Worm (Caenorhabditis elegans) whole organism, late embryonic: ENCODE data around the gene mec-18.

ENCODE experiments used
- C08G9.2 ChIP-seq: sonication (generic microtip); optimal IDR thresholded peaks from 2 replicates; lab custom pipeline; 2016; ENCODE audit warnings: mild to moderate bottlenecking, missing genetic modification characterization, moderate library complexity, missing compliant biosample characterization
- C38D4.7 ChIP-seq: fragments of 200-800 bp; sonication (Bioruptor generic); optimal IDR thresholded peaks from 2 replicates; lab custom pipeline; 2018; ENCODE audit warnings: mild to moderate bottlenecking, missing genetic modification characterization, moderate library complexity, missing compliant biosample characterization
- K02D7.2 ChIP-seq: sonication (generic microtip); optimal IDR thresholded peaks from 2 replicates; lab custom pipeline; 2017; ENCODE audit warnings: mild to moderate bottlenecking, missing genetic modification characterization, missing compliant biosample characterization
- Y22D7AL.16 ChIP-seq: sonication (generic microtip); optimal IDR thresholded peaks from 2 replicates; lab custom pipeline; 2016; ENCODE audit warnings: missing genetic modification characterization, missing compliant biosample characterization
- ahr-1 ChIP-seq: sonication (generic microtip); optimal IDR thresholded peaks from 2 replicates; lab custom pipeline; 2016; ENCODE audit warnings: missing genetic modification characterization, missing compliant biosample characterization
- ama-1 ChIP-seq: fragments of 150-350 bp; optimal IDR thresholded peaks from 2 replicates; lab custom pipeline; 2014
- ceh-14 ChIP-seq: sonication (generic microtip); optimal IDR thresholded peaks from 2 replicates; lab custom pipeline; 2016; ENCODE audit warnings: missing genotype, missing genetic modification characterization, missing compliant biosample characterization
- ceh-18 ChIP-seq: sonication (generic microtip); optimal IDR thresholded peaks from 2 replicates; lab custom pipeline; 2016; ENCODE audit warnings: missing genetic modification characterization, missing compliant biosample characterization
- ceh-19 ChIP-seq: fragments of 200-800 bp; sonication (Bioruptor generic); optimal IDR thresholded peaks from 2 replicates; lab custom pipeline; 2018; ENCODE audit warnings: mild to moderate bottlenecking, missing genetic modification characterization, missing compliant biosample characterization
- ceh-22 ChIP-seq: sonication (generic microtip); optimal IDR thresholded peaks from 2 replicates; lab custom pipeline; 2017; ENCODE audit warnings: missing biosample characterization, missing genetic modification characterization
- ceh-30 ChIP-seq: fragments of 150-350 bp; optimal IDR thresholded peaks from 2 replicates; lab custom pipeline; 2014; ENCODE audit warnings: missing biosample characterization, missing genetic modification characterization
- ceh-34 ChIP-seq: sonication (generic microtip); optimal IDR thresholded peaks from 2 replicates; lab custom pipeline; 2016; ENCODE audit warnings: mild to moderate bottlenecking, missing genetic modification characterization, missing compliant biosample characterization
- ceh-45 ChIP-seq: fragments of 200-800 bp; sonication (Bioruptor generic); IDR thresholded peaks from 2 replicates; pipeline ENCODE4 v1.3.6; 2022; ENCODE audit warnings: missing genetic modification reagents, missing genetic modification characterization, missing compliant biosample characterization
- ceh-9 ChIP-seq: sonication (generic microtip); optimal IDR thresholded peaks from 2 replicates; lab custom pipeline; 2016; ENCODE audit warnings: mild to moderate bottlenecking, missing genetic modification characterization, inconsistent platforms, missing compliant biosample characterization
- che-1 ChIP-seq: sonication (generic microtip); optimal IDR thresholded peaks from 2 replicates; lab custom pipeline; 2016; ENCODE audit warnings: mild to moderate bottlenecking, missing genetic modification characterization, missing compliant biosample characterization
- dmd-4 ChIP-seq: sonication (generic microtip); optimal IDR thresholded peaks from 2 replicates; lab custom pipeline; 2016; ENCODE audit warnings: borderline replicate concordance, missing genetic modification characterization, missing compliant biosample characterization
- elt-4 ChIP-seq: sonication (generic microtip); optimal IDR thresholded peaks from 2 replicates; lab custom pipeline; 2016; ENCODE audit warnings: missing genetic modification characterization, missing compliant biosample characterization
- eyg-1 ChIP-seq: sonication (generic microtip); optimal IDR thresholded peaks from 2 replicates; lab custom pipeline; 2016; ENCODE audit warnings: missing genotype, missing genetic modification characterization, missing compliant biosample characterization
- fkh-10 ChIP-seq: fragments of 150-350 bp; optimal IDR thresholded peaks from 2 replicates; lab custom pipeline; 2014; ENCODE audit warnings: missing biosample characterization, missing genetic modification reagents, missing genetic modification characterization
- fkh-6 ChIP-seq: sonication (generic microtip); optimal IDR thresholded peaks from 2 replicates; lab custom pipeline; 2016; ENCODE audit warnings: missing genetic modification characterization, missing compliant biosample characterization
- hlh-13 ChIP-seq: fragments of 200-800 bp; sonication (Bioruptor generic); optimal IDR thresholded peaks from 2 replicates; lab custom pipeline; 2018; ENCODE audit warnings: mild to moderate bottlenecking, missing genetic modification characterization, missing compliant biosample characterization
- hlh-15 ChIP-seq: sonication (generic microtip); optimal IDR thresholded peaks from 2 replicates; lab custom pipeline; 2016; ENCODE audit warnings: missing genetic modification characterization, missing compliant biosample characterization
- hlh-6 ChIP-seq: sonication (generic microtip); optimal IDR thresholded peaks from 2 replicates; lab custom pipeline; 2016; ENCODE audit warnings: missing genotype, missing genetic modification characterization, missing compliant biosample characterization
- lim-6 ChIP-seq: sonication (generic microtip); optimal IDR thresholded peaks from 2 replicates; lab custom pipeline; 2016; ENCODE audit warnings: missing genetic modification characterization, missing compliant biosample characterization
- madf-2 ChIP-seq: sonication (generic microtip); optimal IDR thresholded peaks from 2 replicates; lab custom pipeline; 2017; ENCODE audit warnings: missing genetic modification characterization, missing compliant biosample characterization
- mec-3 ChIP-seq: sonication (generic microtip); optimal IDR thresholded peaks from 2 replicates; lab custom pipeline; 2016; ENCODE audit warnings: borderline replicate concordance, missing genetic modification characterization, missing compliant biosample characterization
- nfya-1 ChIP-seq: sonication (generic microtip); optimal IDR thresholded peaks from 2 replicates; lab custom pipeline; 2017; ENCODE audit warnings: missing genetic modification characterization, mild to moderate bottlenecking, missing compliant biosample characterization, antibody characterized with exemption, moderate library complexity
- nhr-11 ChIP-seq: fragments of 150-350 bp; optimal IDR thresholded peaks from 2 replicates; lab custom pipeline; 2014; ENCODE audit warnings: missing biosample characterization, missing genetic modification characterization
- npax-4 ChIP-seq: sonication (generic microtip); optimal IDR thresholded peaks from 2 replicates; lab custom pipeline; 2016; ENCODE audit warnings: missing genetic modification characterization, missing compliant biosample characterization
- odd-2 ChIP-seq: sonication (generic microtip); optimal IDR thresholded peaks from 2 replicates; lab custom pipeline; 2017; ENCODE audit warnings: antibody characterized with exemption, mild to moderate bottlenecking, missing genetic modification characterization, missing compliant biosample characterization
- pat-9 ChIP-seq: fragments of 200-800 bp; sonication (Bioruptor generic); optimal IDR thresholded peaks from 2 replicates; lab custom pipeline; 2018; ENCODE audit warnings: mild to moderate bottlenecking, missing genetic modification characterization, moderate library complexity, missing compliant biosample characterization
- pax-1 ChIP-seq: fragments of 150-350 bp; optimal IDR thresholded peaks from 2 replicates; lab custom pipeline; 2014; ENCODE audit warnings: missing biosample characterization, missing genetic modification characterization
- pha-2 ChIP-seq: sonication (generic microtip); optimal IDR thresholded peaks from 2 replicates; lab custom pipeline; 2017; ENCODE audit warnings: mild to moderate bottlenecking, missing genetic modification characterization, missing compliant biosample characterization
- pha-4 ChIP-seq: fragments of 150-350 bp; optimal IDR thresholded peaks from 2 replicates; lab custom pipeline; 2018; ENCODE audit warnings: missing biosample characterization, missing genetic modification reagents, missing genetic modification characterization
- rnt-1 ChIP-seq: sonication (generic microtip); optimal IDR thresholded peaks from 2 replicates; lab custom pipeline; 2016; ENCODE audit warnings: missing genetic modification characterization, missing compliant biosample characterization
- sox-2 ChIP-seq: fragments of 200-800 bp; sonication (Bioruptor generic); IDR thresholded peaks from 2 replicates; pipeline ENCODE4 v1.3.6; 2022; ENCODE audit warnings: missing genetic modification reagents, missing genetic modification characterization, missing compliant biosample characterization
- sox-4 ChIP-seq: sonication (generic microtip); optimal IDR thresholded peaks from 2 replicates; lab custom pipeline; 2017; ENCODE audit warnings: mild to moderate bottlenecking, missing genetic modification characterization, inconsistent platforms, missing compliant biosample characterization
- syd-9 ChIP-seq: sonication (generic microtip); optimal IDR thresholded peaks from 2 replicates; lab custom pipeline; 2016; ENCODE audit warnings: mild to moderate bottlenecking, missing genetic modification characterization, moderate library complexity, missing compliant biosample characterization
- tbx-2 ChIP-seq: sonication (generic microtip); optimal IDR thresholded peaks from 2 replicates; lab custom pipeline; 2016; ENCODE audit warnings: missing genetic modification characterization, missing compliant biosample characterization
- tbx-7 ChIP-seq: sonication (generic microtip); optimal IDR thresholded peaks from 2 replicates; lab custom pipeline; 2016; ENCODE audit warnings: missing genotype, missing genetic modification characterization, missing compliant biosample characterization
- unc-3 ChIP-seq, 2 experiments: fragments of 200-800 bp in 1 of 2; sonication (Bioruptor generic) in 1 of 2; sonication (generic microtip) in 1 of 2; conservative IDR thresholded peaks in 1 of 2; optimal IDR thresholded peaks in 1 of 2; 2 replicates each; pipeline versions ENCODE4 v1.3.6 to Lab custom; 2016 to 2022; ENCODE audit warnings: missing compliant biosample characterization in 2 of 2, missing genetic modification characterization in 2 of 2, missing genetic modification reagents in 1 of 2
- unc-42 ChIP-seq: sonication (generic microtip); optimal IDR thresholded peaks from 2 replicates; lab custom pipeline; 2016; ENCODE audit warnings: missing genotype, missing genetic modification characterization, missing compliant biosample characterization
- unc-55 ChIP-seq: sonication (generic microtip); optimal IDR thresholded peaks from 2 replicates; lab custom pipeline; 2017; ENCODE audit warnings: missing biosample characterization, missing genetic modification reagents, missing genetic modification characterization
- unc-86 ChIP-seq: sonication (generic microtip); optimal IDR thresholded peaks from 2 replicates; lab custom pipeline; 2016; ENCODE audit warnings: missing genetic modification characterization, missing compliant biosample characterization
- zip-5 ChIP-seq: sonication (generic microtip); optimal IDR thresholded peaks from 2 replicates; lab custom pipeline; 2016; ENCODE audit warnings: missing genetic modification characterization, missing compliant biosample characterization
- ztf-16 ChIP-seq: sonication (generic microtip); optimal IDR thresholded peaks from 2 replicates; lab custom pipeline; 2017; ENCODE audit warnings: missing genetic modification characterization, missing compliant biosample characterization

mec-18 gene

ce11 chrX:4285669-4286174 is 11.7 kb upstream of the mec-18 start, which contains the start of gene cka-2:
TSS of gene cka-2 (plus strand) at chrX:4286124.
- TF ChIP-seq unc-42 (tag; lab: Kevin White, UChicago) (peak; percentile 38), npax-4 (no peak)

ce11 chrX:4284470-4284869 is 10.5 kb upstream of the mec-18 start:
- no peak for TF ChIP-seq ceh-19 (GFP tag; lab: Kevin White, UChicago)
- no peak for TF ChIP-seq C08G9.2 (tag; lab: Kevin White, UChicago)
- no peak for TF ChIP-seq nhr-11 (tag; lab: Kevin White, UChicago)
- no peak for TF ChIP-seq pax-1 (tag; lab: Kevin White, UChicago)

ce11 chrX:4283989-4284388 is 10.0 kb upstream of the mec-18 start, which contains the start of gene ets-10:
TSS of gene ets-10 (plus strand) at chrX:4284189.
- TF ChIP-seq nfya-1 (tag; lab: Kevin White, UChicago), result no peak
- TF ChIP-seq tbx-2 (tag; lab: Kevin White, UChicago), result no peak
- TF ChIP-seq pha-2, result no peak
- TF ChIP-seq ahr-1 (tag; lab: Kevin White, UChicago), result no peak
- no peak for TF ChIP-seq ceh-22 (tag; lab: Kevin White, UChicago)
- TF ChIP-seq syd-9 (tag; lab: Kevin White, UChicago), result no peak
- TF ChIP-seq fkh-10 (GFP tag; lab: Kevin White, UChicago), result no peak
- no peak for TF ChIP-seq ceh-30 (tag; lab: Kevin White, UChicago)
- TF ChIP-seq mec-3 (tag; lab: Kevin White, UChicago), result no peak
- no peak for TF ChIP-seq ceh-18
- TF ChIP-seq fkh-6 (tag; lab: Kevin White, UChicago), result no peak
- TF ChIP-seq elt-4 (tag; lab: Kevin White, UChicago), result no peak
- TF ChIP-seq madf-2 (tag; lab: Kevin White, UChicago), result no peak
- no peak for TF ChIP-seq zip-5 (tag; lab: Kevin White, UChicago)
- TF ChIP-seq ceh-34 (tag; lab: Kevin White, UChicago), result no peak
- TF ChIP-seq pha-4, result no peak
- TF ChIP-seq pax-1 (tag; lab: Kevin White, UChicago), result no peak
- TF ChIP-seq che-1, result no peak
- no peak for TF ChIP-seq unc-3 (GFP tag; conservative IDR thresholded peaks at IDR 0.05; lab: Robert Waterston, UW)
- no peak for TF ChIP-seq unc-3 (tag; optimal IDR thresholded peaks at IDR 0.05; lab: Kevin White, UChicago)
- no peak for TF ChIP-seq sox-2 (GFP tag; lab: Robert Waterston, UW)

ce11 chrX:4282380-4282779 is 8.4 kb upstream of the mec-18 start, which contains the start of gene C52B9.19:
TSS of gene C52B9.19 (plus strand) at chrX:4282555.
- TF ChIP-seq eyg-1 (tag; lab: Kevin White, UChicago) (no peak), hlh-6 (no peak), ceh-9 (tag; lab: Kevin White, UChicago) (no peak), che-1 (no peak), hlh-13 (GFP tag; lab: Kevin White, UChicago) (no peak), K02D7.2 (no peak), pha-2 (no peak), sox-2 (GFP tag; lab: Robert Waterston, UW) (no peak), ceh-14 (tag; lab: Kevin White, UChicago) (no peak), rnt-1 (tag; lab: Kevin White, UChicago) (no peak), unc-55 (GFP tag; lab: Kevin White, UChicago) (no peak), tbx-7 (tag; lab: Kevin White, UChicago) (no peak)
- TF ChIP-seq, all 69 proteins: peak for 0

- TF ChIP-seq tbx-2 (tag; lab: Kevin White, UChicago) (no peak), Y22D7AL.16 (tag; lab: Kevin White, UChicago) (no peak), C38D4.7 (GFP tag; lab: Kevin White, UChicago) (no peak), pat-9 (tag; lab: Kevin White, UChicago) (no peak), sox-4 (no peak), ztf-16 (no peak), lim-6 (tag; lab: Kevin White, UChicago) (no peak), ceh-45 (GFP tag; lab: Robert Waterston, UW) (no peak), ama-1 (lab: Kevin White, UChicago) (no peak), odd-2 (tag; lab: Kevin White, UChicago) (no peak), npax-4 (no peak), unc-86 (tag; lab: Kevin White, UChicago) (no peak), hlh-15 (tag; lab: Kevin White, UChicago) (no peak), syd-9 (tag; lab: Kevin White, UChicago) (no peak), sox-2 (GFP tag; lab: Robert Waterston, UW) (no peak), dmd-4 (tag; lab: Kevin White, UChicago) (no peak)
Observed at ce11 chrX:4279294-4279782, 5.3 kb upstream of the mec-18 start, which contains the start of the genes twk-28 and ets-9. TSS of gene twk-28 (minus strand) at chrX:4279344. TSS of gene ets-9 (plus strand) at chrX:4279703.
